Worm (Caenorhabditis elegans) whole organism, mixed stage, embryonic: Measurements from ENCODE around the gene ets-4.

Experiments
- elt-3 ChIP-seq: fragments of 150-350 bp; optimal IDR thresholded peaks from 2 replicates; lab custom pipeline; 2014; ENCODE audit warnings: missing biosample characterization, missing genetic modification characterization
- ham-2 ChIP-seq: fragments of 200-800 bp; sonication (Bioruptor generic); optimal IDR thresholded peaks from 2 replicates; lab custom pipeline; 2018; ENCODE audit warnings: mild to moderate bottlenecking, missing genetic modification characterization, missing compliant biosample characterization
- mab-5 ChIP-seq: fragments of 150-350 bp; optimal IDR thresholded peaks from 2 replicates; lab custom pipeline; 2014; ENCODE audit warnings: missing biosample characterization, missing genetic modification characterization
- mep-1 ChIP-seq: fragments of 150-350 bp; optimal IDR thresholded peaks from 2 replicates; lab custom pipeline; 2017; ENCODE audit warnings: missing biosample characterization, missing genetic modification reagents, missing genetic modification characterization, inconsistent platforms
- nhr-28 ChIP-seq: fragments of 150-350 bp; optimal IDR thresholded peaks from 2 replicates; lab custom pipeline; 2014; ENCODE audit warnings: missing biosample characterization, missing genetic modification characterization
- nhr-76 ChIP-seq: sonication (generic microtip); optimal IDR thresholded peaks from 2 replicates; lab custom pipeline; 2017; ENCODE audit warnings: missing biosample characterization, missing genetic modification characterization
- sem-2 ChIP-seq: fragments of 200-800 bp; sonication (Bioruptor generic); optimal IDR thresholded peaks from 2 replicates; lab custom pipeline; 2018; ENCODE audit warnings: mild to moderate bottlenecking, missing genetic modification characterization, missing compliant biosample characterization
- snpc-4 ChIP-seq: fragments of 150-350 bp; optimal IDR thresholded peaks from 2 replicates; lab custom pipeline; 2014; ENCODE audit warnings: missing biosample characterization, missing genetic modification characterization
- sptf-1 ChIP-seq: sonication (generic microtip); optimal IDR thresholded peaks from 2 replicates; lab custom pipeline; 2017; ENCODE audit warnings: mild to moderate bottlenecking, missing genetic modification characterization, moderate library complexity, missing compliant biosample characterization
- unc-62 ChIP-seq: fragments of 150-350 bp; optimal IDR thresholded peaks from 2 replicates; lab custom pipeline; 2014; ENCODE audit warnings: missing biosample characterization, missing genetic modification reagents, missing genetic modification characterization

- TF ChIP-seq elt-3 (tag; lab: Kevin White, UChicago) (no peak), unc-62 (GFP tag; lab: Kevin White, UChicago) (no peak), ham-2 (no peak), mep-1 (tag; lab: Kevin White, UChicago) (no peak), nhr-76 (tag; lab: Kevin White, UChicago) (no peak), sem-2 (no peak), snpc-4 (tag; lab: Kevin White, UChicago) (no peak), mab-5 (no peak), nhr-28 (no peak), sptf-1 (tag; lab: Kevin White, UChicago) (no peak)
These were observed 1.3 kb downstream of the ets-4 start for ce11 chrX:6519946-6520345.
